Worm (Caenorhabditis elegans): ENCODE measurements around the gene R05A10.3.

ce11 chrIV:14224912-14225311 lies 48.6 kb upstream of the R05A10.3 start:
- no peak for TF ChIP-seq unc-62 (GFP tag; optimal IDR thresholded peaks at IDR 0.05)
- no peak for TF ChIP-seq ztf-11 (tag; optimal IDR thresholded peaks at IDR 0.05)
- no peak for TF ChIP-seq nhr-237 (tag; optimal IDR thresholded peaks at IDR 0.05)
- TF ChIP-seq zag-1 (tag; optimal IDR thresholded peaks at IDR 0.05), result no peak
- TF ChIP-seq nhr-28 (tag; optimal IDR thresholded peaks at IDR 0.05), result no peak
- no peak for TF ChIP-seq egl-27 (tag; optimal IDR thresholded peaks at IDR 0.05)
- no peak for TF ChIP-seq unc-130 (tag; optimal IDR thresholded peaks at IDR 0.05)

Measured in whole organism, L1 larva.